Fruit fly (Drosophila melanogaster) whole organism, embryonic: ENCODE results near the gene CG15040.
A peak's percentile ranks its signal among the peaks of the same experiment; 100 is the strongest.

Source experiments
- Atf-2 ChIP-seq: fragments of 200-800 bp; sonication (Bioruptor generic); optimal IDR thresholded peaks from 2 replicates; lab custom pipeline; 2016; ENCODE audit warnings: missing biosample characterization, missing genetic modification characterization
- BEAF-32 ChIP-seq: fragments of 200-800 bp; sonication (Bioruptor generic); optimal IDR thresholded peaks from 3 replicates; lab custom pipeline; 2017; ENCODE audit warnings: missing biosample characterization, missing genetic modification characterization, mild to moderate bottlenecking, moderate library complexity, missing genetic modification reagents
- CG10147 ChIP-seq: fragments of 200-800 bp; sonication (Bioruptor generic); optimal IDR thresholded peaks from 2 replicates; lab custom pipeline; 2019; ENCODE audit warnings: missing biosample characterization, mild to moderate bottlenecking, missing genetic modification characterization, moderate library complexity
- CG10979 ChIP-seq: fragments of 200-800 bp; sonication (Bioruptor generic); optimal IDR thresholded peaks from 2 replicates; lab custom pipeline; 2018; ENCODE audit warnings: missing biosample characterization, mild to moderate bottlenecking, missing genetic modification characterization, moderate library complexity
- CG12071 ChIP-seq: fragments of 200-800 bp; sonication (Bioruptor generic); optimal IDR thresholded peaks from 3 replicates; lab custom pipeline; 2018; ENCODE audit warnings: missing biosample characterization, mild to moderate bottlenecking, missing genetic modification characterization
- CG12299 ChIP-seq: fragments of 200-800 bp; sonication (Bioruptor generic); optimal IDR thresholded peaks from 2 replicates; lab custom pipeline; 2018; ENCODE audit warnings: missing biosample characterization, mild to moderate bottlenecking, missing genetic modification characterization
- CG13287 ChIP-seq: fragments of 200-800 bp; sonication (Bioruptor generic); IDR thresholded peaks from 2 replicates; pipeline ENCODE4 v1.3.6; 2022; ENCODE audit warnings: missing biosample characterization, missing genetic modification characterization; ENCODE audit not compliant: partially characterized antibody
- CG13296 ChIP-seq: fragments of 200-800 bp; sonication (Bioruptor generic); optimal IDR thresholded peaks from 3 replicates; lab custom pipeline; 2018; ENCODE audit warnings: missing biosample characterization, mild to moderate bottlenecking, missing genetic modification characterization
- CG13424 ChIP-seq: fragments of 200-800 bp; sonication (Bioruptor generic); optimal IDR thresholded peaks from 2 replicates; lab custom pipeline; 2019; ENCODE audit warnings: missing biosample characterization, mild to moderate bottlenecking, missing genetic modification characterization, moderate library complexity
- CG16863 ChIP-seq: fragments of 200-800 bp; sonication (Bioruptor generic); optimal IDR thresholded peaks from 3 replicates; lab custom pipeline; 2016; ENCODE audit warnings: missing biosample characterization, missing genetic modification characterization
- CG17359 ChIP-seq: fragments of 200-800 bp; sonication (Bioruptor generic); optimal IDR thresholded peaks from 3 replicates; lab custom pipeline; 2018; ENCODE audit warnings: missing biosample characterization, mild to moderate bottlenecking, missing genetic modification characterization, moderate library complexity
- CG17568 ChIP-seq: fragments of 200-800 bp; sonication (Bioruptor generic); optimal IDR thresholded peaks from 2 replicates; lab custom pipeline; 2018; ENCODE audit warnings: missing biosample characterization, mild to moderate bottlenecking, missing genetic modification characterization, moderate library complexity
- CG31365 ChIP-seq: fragments of 200-800 bp; sonication (Bioruptor generic); optimal IDR thresholded peaks from 2 replicates; lab custom pipeline; 2018; ENCODE audit warnings: missing biosample characterization, mild to moderate bottlenecking, missing genetic modification characterization
- CG31388 ChIP-seq: fragments of 200-800 bp; sonication (Bioruptor generic); optimal IDR thresholded peaks from 2 replicates; lab custom pipeline; 2016; ENCODE audit warnings: missing biosample characterization, missing genetic modification characterization
- CG3838 ChIP-seq: fragments of 200-800 bp; sonication (Bioruptor generic); optimal IDR thresholded peaks from 3 replicates; lab custom pipeline; 2016; ENCODE audit warnings: missing biosample characterization, missing genetic modification characterization
- CG4424 ChIP-seq: fragments of 200-800 bp; sonication (Bioruptor generic); optimal IDR thresholded peaks from 3 replicates; lab custom pipeline; 2016; ENCODE audit warnings: missing biosample characterization, missing genetic modification characterization
- CG4707 ChIP-seq: fragments of 200-800 bp; sonication (Bioruptor generic); optimal IDR thresholded peaks from 2 replicates; lab custom pipeline; 2018; ENCODE audit warnings: missing biosample characterization, mild to moderate bottlenecking, missing genetic modification characterization, moderate library complexity
- CG5245 ChIP-seq: fragments of 200-800 bp; sonication (Bioruptor generic); optimal IDR thresholded peaks from 3 replicates; lab custom pipeline; 2016; ENCODE audit warnings: missing biosample characterization, missing genetic modification characterization
- CG6683 ChIP-seq: fragments of 200-800 bp; sonication (Bioruptor generic); optimal IDR thresholded peaks from 2 replicates; lab custom pipeline; 2017; ENCODE audit warnings: missing biosample characterization, mild to moderate bottlenecking, missing genetic modification characterization, missing genetic modification reagents
- CG6791 ChIP-seq: fragments of 200-800 bp; sonication (Bioruptor generic); IDR thresholded peaks from 3 replicates; pipeline ENCODE4 v1.3.6; 2022; ENCODE audit warnings: missing biosample characterization, missing genetic modification characterization; ENCODE audit not compliant: partially characterized antibody
- CG8089 ChIP-seq: fragments of 200-800 bp; sonication (Bioruptor generic); optimal IDR thresholded peaks from 3 replicates; lab custom pipeline; 2016; ENCODE audit warnings: missing biosample characterization, missing genetic modification characterization
- CG8359 ChIP-seq: fragments of 200-800 bp; sonication (Bioruptor generic); optimal IDR thresholded peaks from 2 replicates; lab custom pipeline; 2017; ENCODE audit warnings: missing biosample characterization, mild to moderate bottlenecking, missing genetic modification characterization, borderline replicate concordance
- CG9437 ChIP-seq: fragments of 200-800 bp; sonication (Bioruptor generic); optimal IDR thresholded peaks from 2 replicates; lab custom pipeline; 2018; ENCODE audit warnings: missing biosample characterization, mild to moderate bottlenecking, missing genetic modification characterization
- CG9727 ChIP-seq: fragments of 200-800 bp; sonication (Bioruptor generic); optimal IDR thresholded peaks from 3 replicates; lab custom pipeline; 2017; ENCODE audit warnings: missing biosample characterization, mild to moderate bottlenecking, missing genetic modification characterization
- Camta ChIP-seq: fragments of 200-800 bp; sonication (Bioruptor generic); optimal IDR thresholded peaks from 2 replicates; lab custom pipeline; 2016; ENCODE audit warnings: missing biosample characterization, missing genetic modification characterization
- Kr ChIP-seq: fragments of 200-800 bp; sonication (Bioruptor generic); optimal IDR thresholded peaks from 2 replicates; lab custom pipeline; 2017; ENCODE audit warnings: missing biosample characterization, mild to moderate bottlenecking, missing genetic modification characterization
- Oaz ChIP-seq: fragments of 200-800 bp; sonication (Bioruptor generic); IDR thresholded peaks from 2 replicates; pipeline ENCODE4 v1.3.6; 2022; ENCODE audit warnings: missing biosample characterization, missing genetic modification characterization
- al ChIP-seq: fragments of 200-800 bp; sonication (Bioruptor generic); IDR thresholded peaks from 2 replicates; pipeline ENCODE4 v1.3.6; 2022; ENCODE audit warnings: missing biosample characterization, missing genetic modification characterization
- ara ChIP-seq: fragments of 200-800 bp; sonication (Bioruptor generic); IDR thresholded peaks from 2 replicates; pipeline ENCODE4 v1.3.6; 2022; ENCODE audit warnings: missing biosample characterization, missing genetic modification characterization
- bab2 ChIP-seq: fragments of 200-800 bp; sonication (Bioruptor generic); optimal IDR thresholded peaks from 2 replicates; lab custom pipeline; 2016; ENCODE audit warnings: missing biosample characterization, missing genetic modification characterization
- bsh ChIP-seq, 2 experiments: fragments of 200-800 bp; sonication (Bioruptor generic); optimal IDR thresholded peaks; 2 replicates each; lab custom pipeline; 2017 to 2018; ENCODE audit warnings: mild to moderate bottlenecking in 2 of 2, missing biosample characterization in 2 of 2, missing genetic modification characterization in 2 of 2, moderate library complexity in 1 of 2
- cas ChIP-seq: fragments of 200-800 bp; sonication (Bioruptor generic); IDR thresholded peaks from 2 replicates; pipeline ENCODE4 v1.3.6; 2022; ENCODE audit warnings: missing biosample characterization, missing genetic modification characterization
- cato ChIP-seq: fragments of 200-800 bp; sonication (Bioruptor generic); optimal IDR thresholded peaks from 2 replicates; lab custom pipeline; 2016; ENCODE audit warnings: missing biosample characterization, missing genetic modification characterization, borderline replicate concordance
- chif ChIP-seq, 2 experiments: fragments of 200-800 bp; sonication (Bioruptor generic); optimal IDR thresholded peaks; 3 replicates each; lab custom pipeline; 2016; ENCODE audit warnings: missing biosample characterization in 2 of 2, missing genetic modification characterization in 2 of 2
- danr ChIP-seq: fragments of 200-800 bp; sonication (Bioruptor generic); IDR thresholded peaks from 2 replicates; pipeline ENCODE4 v1.3.6; 2022; ENCODE audit warnings: missing biosample characterization, missing genetic modification characterization
- dati ChIP-seq: fragments of 200-800 bp; sonication (Bioruptor generic); IDR thresholded peaks from 2 replicates; pipeline ENCODE4 v1.3.6; 2022; ENCODE audit warnings: missing biosample characterization, missing genetic modification characterization
- dmrt99B ChIP-seq: fragments of 200-800 bp; sonication (Bioruptor generic); optimal IDR thresholded peaks from 2 replicates; lab custom pipeline; 2018; ENCODE audit warnings: missing biosample characterization, mild to moderate bottlenecking, missing genetic modification characterization, moderate library complexity
- exex ChIP-seq: fragments of 200-800 bp; sonication (Bioruptor generic); optimal IDR thresholded peaks from 4 replicates; lab custom pipeline; 2018; ENCODE audit warnings: missing biosample characterization, mild to moderate bottlenecking, missing genetic modification characterization, moderate library complexity
- fd96Cb ChIP-seq: fragments of 200-800 bp; sonication (Bioruptor generic); optimal IDR thresholded peaks from 2 replicates; lab custom pipeline; 2018; ENCODE audit warnings: missing biosample characterization, mild to moderate bottlenecking, missing genetic modification characterization, moderate library complexity
- fru ChIP-seq: fragments of >200 bp; optimal IDR thresholded peaks from 2 replicates; lab custom pipeline; 2017
- gsb ChIP-seq: fragments of 200-800 bp; sonication (Bioruptor generic); IDR thresholded peaks from 2 replicates; pipeline ENCODE4 v1.3.6; 2022; ENCODE audit warnings: missing biosample characterization, missing genetic modification characterization
- kni ChIP-seq: fragments of 200-800 bp; sonication (Bioruptor generic); optimal IDR thresholded peaks from 3 replicates; lab custom pipeline; 2017; ENCODE audit warnings: mild to moderate bottlenecking, missing biosample characterization, missing genetic modification reagents, missing genetic modification characterization
- mirr ChIP-seq: fragments of 200-800 bp; sonication (Bioruptor generic); optimal IDR thresholded peaks from 3 replicates; lab custom pipeline; 2018; ENCODE audit warnings: missing biosample characterization, mild to moderate bottlenecking, missing genetic modification characterization
- org-1 ChIP-seq: fragments of 200-800 bp; sonication (Bioruptor generic); optimal IDR thresholded peaks from 2 replicates; lab custom pipeline; 2017; ENCODE audit warnings: missing biosample characterization, missing genetic modification characterization
- p53 ChIP-seq: fragments of 200-800 bp; sonication (Bioruptor generic); optimal IDR thresholded peaks from 2 replicates; lab custom pipeline; 2016; ENCODE audit warnings: missing biosample characterization, missing genetic modification characterization
- pros ChIP-seq: fragments of 200-800 bp; sonication (Bioruptor generic); optimal IDR thresholded peaks from 3 replicates; lab custom pipeline; 2019; ENCODE audit warnings: missing biosample characterization, mild to moderate bottlenecking, missing genetic modification characterization, moderate library complexity
- sisA ChIP-seq: fragments of 200-800 bp; sonication (Bioruptor generic); IDR thresholded peaks from 2 replicates; pipeline ENCODE4 v1.3.6; 2022; ENCODE audit warnings: missing biosample characterization, missing genetic modification characterization
- toy ChIP-seq: fragments of 200-800 bp; sonication (Bioruptor generic); IDR thresholded peaks from 2 replicates; pipeline ENCODE4 v1.3.6; 2022; ENCODE audit warnings: missing biosample characterization, missing genetic modification characterization
- wdn ChIP-seq: fragments of 200-800 bp; sonication (Bioruptor generic); IDR thresholded peaks from 2 replicates; pipeline ENCODE4 v1.3.6; 2022; ENCODE audit warnings: missing biosample characterization, missing genetic modification characterization
- zen ChIP-seq: fragments of 200-800 bp; sonication (Bioruptor generic); optimal IDR thresholded peaks from 3 replicates; lab custom pipeline; 2018; ENCODE audit warnings: missing biosample characterization, mild to moderate bottlenecking, missing genetic modification characterization, moderate library complexity

The CG15040 gene

dm6 chrX:18644890-18645289, 27.5 kb upstream of the CG15040 start (continued):
- TF ChIP-seq CG13287 (no peak), org-1 (peak; percentile 66), Atf-2 (GFP tag; lab: Kevin White, UChicago) (peak; percentile 22), CG4707 (GFP tag; lab: Kevin White, UChicago) (peak; percentile 44), danr (GFP tag; lab: Robert Waterston, UW) (peak; percentile 37; the same call in 1 of the 2 replicates), CG5245 (GFP tag; lab: Kevin White, UChicago) (peak; percentile 74), Camta (GFP tag; lab: Kevin White, UChicago) (peak; percentile 62), CG9727 (GFP tag; lab: Kevin White, UChicago) (peak; percentile 75), CG8359 (peak; percentile 62), chif (GFP tag; optimal IDR thresholded peaks at IDR 0.05; lab: Kevin White, UChicago) (peak; percentile 65 to 85), CG13424 (peak; percentile 90), mirr (GFP tag; lab: Kevin White, UChicago) (peak; percentile 31), Oaz (GFP tag; lab: Robert Waterston, UW) (peak; percentile 30; the same call in 1 of the 2 replicates), zen (tag; lab: Kevin White, UChicago) (peak; percentile 77), cas (GFP tag; lab: Robert Waterston, UW) (no peak), CG3838 (peak; percentile 31), CG10979 (peak; percentile 82), CG12299 (tag; lab: Kevin White, UChicago) (peak; percentile 60), dati (no peak), CG17568 (peak; percentile 72), sisA (GFP tag; lab: Robert Waterston, UW) (peak; percentile 83), fd96Cb (tag; lab: Kevin White, UChicago) (peak; percentile 85), CG12071 (GFP tag; lab: Kevin White, UChicago) (peak; percentile 86), CG6683 (GFP tag; lab: Kevin White, UChicago) (peak; percentile 67), CG17359 (tag; lab: Kevin White, UChicago) (peak; percentile 90), cato (peak; percentile 73), gsb (GFP tag; lab: Robert Waterston, UW) (peak; percentile 61), kni (GFP tag; lab: Kevin White, UChicago) (peak; percentile 8), fru (lab: Kevin White, UChicago) (no peak), bsh (GFP tag; optimal IDR thresholded peaks at IDR 0.05; lab: Kevin White, UChicago) (peak in 1 of 2 experiments; percentile 90), exex (tag; lab: Kevin White, UChicago) (peak; percentile 67), ara (GFP tag; lab: Robert Waterston, UW) (peak; percentile 65), CG6791 (GFP tag; lab: Robert Waterston, UW) (no peak), CG31388 (GFP tag; lab: Kevin White, UChicago) (peak; percentile 35), CG4424 (GFP tag; lab: Kevin White, UChicago) (peak; percentile 79), BEAF-32 (GFP tag; lab: Kevin White, UChicago) (no peak), toy (0 out of 2 replicates have a peak, but pooled peaks have one; percentile 34), CG13296 (GFP tag; lab: Kevin White, UChicago) (peak; percentile 87), al (GFP tag; lab: Robert Waterston, UW) (peak; percentile 36; the same call in 1 of the 2 replicates), p53 (peak; percentile 1), CG31365 (peak; percentile 62), pros (no peak), Kr (no peak), CG10147 (GFP tag; lab: Kevin White, UChicago) (peak; percentile 60), CG16863 (peak; percentile 75), CG8089 (GFP tag; lab: Kevin White, UChicago) (peak; percentile 72), CG9437 (GFP tag; lab: Kevin White, UChicago) (peak; percentile 62), dmrt99B (tag; lab: Kevin White, UChicago) (peak; percentile 83), bab2 (GFP tag; lab: Kevin White, UChicago) (peak; percentile 22), wdn (0 out of 2 replicates have a peak, but pooled peaks have one; percentile 21)
